Worm (Caenorhabditis elegans): ENCODE data around the gene R166.3.

- no peak for TF ChIP-seq elt-1 (tag; optimal IDR thresholded peaks at IDR 0.05; ENCODE audit: borderline replicate concordance, insufficient read depth)
- no peak for TF ChIP-seq ceh-43 (GFP tag; optimal IDR thresholded peaks at IDR 0.05)
- no peak for TF ChIP-seq lin-13 (tag; optimal IDR thresholded peaks at IDR 0.05)
- no peak for TF ChIP-seq elt-3 (tag; optimal IDR thresholded peaks at IDR 0.05)
- no peak for TF ChIP-seq blmp-1 (tag; optimal IDR thresholded peaks at IDR 0.05)
- no peak for TF ChIP-seq ces-1 (GFP tag; optimal IDR thresholded peaks at IDR 0.05)
- TF ChIP-seq tbx-8 (GFP tag; optimal IDR thresholded peaks at IDR 0.05), result no peak
- peak; percentile 76 for TF ChIP-seq unc-62 (GFP tag; optimal IDR thresholded peaks at IDR 0.05)
- TF ChIP-seq ztf-11 (tag; optimal IDR thresholded peaks at IDR 0.05), result no peak
- TF ChIP-seq snpc-4 (tag; optimal IDR thresholded peaks at IDR 0.05), result no peak
- no peak for TF ChIP-seq lin-32 (GFP tag; optimal IDR thresholded peaks at IDR 0.05)
- TF ChIP-seq mep-1 (tag; optimal IDR thresholded peaks at IDR 0.05), result no peak
- TF ChIP-seq unc-39 (tag; optimal IDR thresholded peaks at IDR 0.05), result no peak
Observed at ce11 chrII:10546784-10547087, 7.6 kb upstream of the R166.3 start.
